Fruit fly (Drosophila melanogaster) whole organism, wandering third instar larva: ENCODE measurements around the gene Cby.

Experiments
- Dfd ChIP-seq: fragments of >200 bp; optimal IDR thresholded peaks from 2 replicates; lab custom pipeline; 2017; ENCODE audit warnings: missing biosample characterization, missing genetic modification characterization
- lola ChIP-seq: fragments of >200 bp; optimal IDR thresholded peaks from 2 replicates; lab custom pipeline; 2017; ENCODE audit warnings: missing biosample characterization, missing genetic modification characterization

Cby gene

dm6 chr3R:21916987-21917386 lies 49.2 kb downstream of the Cby start:
- no peak for TF ChIP-seq lola (GFP tag; lab: Kevin White, UChicago)
- TF ChIP-seq Dfd, result peak; percentile 5
- TF ChIP-seq, all 38 proteins: peak for 1
